Fruit fly (Drosophila melanogaster) S2 (cell line): ENCODE data around the gene Agpat1.

Experiments
- CG8478 ChIP-seq: fragments of >200 bp; optimal IDR thresholded peaks from 2 replicates; lab custom pipeline; 2018
- CTCF ChIP-seq, 2 experiments: fragments of >200 bp; optimal IDR thresholded peaks; 2 replicates each; lab custom pipeline; 2018

DNA sequence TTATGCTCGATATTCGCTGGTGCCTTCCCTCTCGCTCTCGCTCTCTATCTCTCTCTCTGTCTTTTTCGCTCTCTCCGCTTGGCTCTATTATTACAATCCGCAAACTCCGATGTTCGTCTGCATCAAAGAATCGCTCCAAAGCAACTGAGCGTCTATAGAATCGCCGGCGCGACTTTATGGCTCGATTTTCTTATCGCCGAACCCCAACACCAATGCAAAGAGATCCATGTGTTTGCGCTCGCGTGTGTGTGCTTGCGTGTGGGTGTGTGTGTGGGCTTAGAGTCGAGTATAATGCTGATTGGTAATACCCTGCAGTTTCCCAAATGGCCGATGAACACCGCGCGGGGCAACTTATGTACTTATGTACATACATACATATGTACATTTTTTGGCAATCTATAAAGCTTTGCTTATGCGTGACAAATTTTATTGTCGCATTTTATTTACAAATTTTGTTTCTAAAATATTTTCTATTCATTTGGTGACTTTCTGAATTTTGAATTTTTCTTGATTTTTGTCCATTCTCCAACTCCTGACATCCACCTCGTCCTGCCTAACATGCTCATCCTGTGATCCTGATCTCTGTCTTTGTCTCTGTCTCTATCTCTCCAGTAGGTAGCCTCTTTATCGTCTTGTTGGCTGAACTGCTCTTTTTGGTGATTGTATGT is 4.5 kb upstream of the Agpat1 start, which contains the start of gene Paics:
- TF ChIP-seq CTCF (optimal IDR thresholded peaks at IDR 0.05; lab: Kevin White, UChicago) (no peak), CG8478 (lab: Kevin White, UChicago) (no peak)
